Fruit fly (Drosophila melanogaster) Kc167 (cell line): ENCODE data around the gene CG16820.

Experiments used
- Myc ChIP-seq: fragments of >200 bp; optimal IDR thresholded peaks from 2 replicates; lab custom pipeline; 2017; ENCODE audit warnings: missing external identifiers
- Sin3A ChIP-seq: fragments of >200 bp; optimal IDR thresholded peaks from 2 replicates; lab custom pipeline; 2018; ENCODE audit warnings: missing external identifiers
- h ChIP-seq: fragments of >200 bp; optimal IDR thresholded peaks from 3 replicates; lab custom pipeline; 2018; ENCODE audit warnings: missing external identifiers
- insv ChIP-seq: fragments of >200 bp; optimal IDR thresholded peaks from 3 replicates; lab custom pipeline; 2018; ENCODE audit warnings: missing external identifiers
- psq ChIP-seq: fragments of >200 bp; optimal IDR thresholded peaks from 2 replicates; lab custom pipeline; 2017; ENCODE audit warnings: missing external identifiers
- ttk ChIP-seq: sonication (Bioruptor generic); optimal IDR thresholded peaks from 2 replicates; lab custom pipeline; 2017; ENCODE audit warnings: missing external identifiers

CG16820 gene

dm6 chr2L:13222225-13222648, 23.8 kb upstream of the CG16820 start, which contains the start of the genes Ski6 and CG16812:
Ski6 (minus strand) TSS chr2L:13222429.
CG16812 (plus strand) TSS chr2L:13222587.
- TF ChIP-seq Myc: no peak
- no peak for TF ChIP-seq psq (lab: Kevin White, UChicago)
- TF ChIP-seq Sin3A (lab: Kevin White, UChicago): no peak
- no peak for TF ChIP-seq insv (lab: Kevin White, UChicago)
- TF ChIP-seq ttk (lab: Kevin White, UChicago): no peak
- no peak for TF ChIP-seq h (lab: Kevin White, UChicago)

- TF ChIP-seq Myc (no peak), psq (lab: Kevin White, UChicago) (no peak), ttk (lab: Kevin White, UChicago) (no peak), Sin3A (lab: Kevin White, UChicago) (no peak), h (lab: Kevin White, UChicago) (no peak), insv (lab: Kevin White, UChicago) (no peak)
These were observed 20.7 kb upstream of the CG16820 start, which contains the start of gene CG15480 for dm6 chr2L:13225225-13225840. CG15480 (minus strand) TSS chr2L:13225275.

dm6 chr2L:13227242-13227641, 18.8 kb upstream of the CG16820 start, which contains the start of gene CG16813:
CG16813 (plus strand) TSS chr2L:13227529.
- TF ChIP-seq psq (lab: Kevin White, UChicago) (no peak), h (lab: Kevin White, UChicago) (no peak), ttk (lab: Kevin White, UChicago) (no peak), insv (lab: Kevin White, UChicago) (no peak), Myc (no peak), Sin3A (lab: Kevin White, UChicago) (no peak)

dm6 chr2L:13229388-13229882, 16.6 kb upstream of the CG16820 start, which contains the start of gene CG16815:
CG16815 (plus strand) TSS chr2L:13229832.
- TF ChIP-seq psq (lab: Kevin White, UChicago) (no peak), ttk (lab: Kevin White, UChicago) (no peak), Myc (no peak), h (lab: Kevin White, UChicago) (no peak), insv (lab: Kevin White, UChicago) (no peak), Sin3A (lab: Kevin White, UChicago) (no peak)

dm6 chr2L:13231739-13232138, 14.3 kb upstream of the CG16820 start, which contains the start of gene Prosalpha6T:
Prosalpha6T (plus strand) TSS chr2L:13232039.
- TF ChIP-seq Sin3A (lab: Kevin White, UChicago): no peak
- TF ChIP-seq Myc: no peak
- TF ChIP-seq h (lab: Kevin White, UChicago): no peak
- TF ChIP-seq insv (lab: Kevin White, UChicago): no peak
- TF ChIP-seq psq (lab: Kevin White, UChicago): no peak
- TF ChIP-seq ttk (lab: Kevin White, UChicago): no peak

dm6 chr2L:13234610-13235489, 11.2 kb upstream of the CG16820 start, which contains the start of gene Mabi:
Mabi (minus strand) TSS chr2L:13234660.
- TF ChIP-seq psq (lab: Kevin White, UChicago): no peak
- TF ChIP-seq h (lab: Kevin White, UChicago): no peak
- TF ChIP-seq ttk (lab: Kevin White, UChicago): no peak
- no peak for TF ChIP-seq Myc
- no peak for TF ChIP-seq Sin3A (lab: Kevin White, UChicago)
- TF ChIP-seq insv (lab: Kevin White, UChicago): no peak

- TF ChIP-seq Myc (no peak), h (lab: Kevin White, UChicago) (no peak), insv (lab: Kevin White, UChicago) (no peak), ttk (lab: Kevin White, UChicago) (no peak), psq (lab: Kevin White, UChicago) (no peak)
These were observed 9.8 kb upstream of the CG16820 start, which contains the start of gene Jhbp14 for dm6 chr2L:13236194-13236593. Jhbp14 (plus strand) TSS chr2L:13236494.

dm6 chr2L:13239689-13240088, 6.3 kb upstream of the CG16820 start, which contains the start of gene Jhbp13:
Jhbp13 (plus strand) TSS chr2L:13239989.
- TF ChIP-seq ttk (lab: Kevin White, UChicago) (no peak), psq (lab: Kevin White, UChicago) (no peak), Myc (no peak), Sin3A (lab: Kevin White, UChicago) (no peak)

- TF ChIP-seq ttk (lab: Kevin White, UChicago) (no peak), Myc (no peak), h (lab: Kevin White, UChicago) (no peak), psq (lab: Kevin White, UChicago) (no peak), insv (lab: Kevin White, UChicago) (no peak), Sin3A (lab: Kevin White, UChicago) (no peak)
These were observed 1.2 kb upstream of the CG16820 start for dm6 chr2L:13244759-13245308.

- TF ChIP-seq Myc (no peak), psq (lab: Kevin White, UChicago) (no peak), ttk (lab: Kevin White, UChicago) (no peak), Sin3A (lab: Kevin White, UChicago) (no peak)
These were observed 5.1 kb downstream of the CG16820 start for dm6 chr2L:13251167-13251566.

- TF ChIP-seq Sin3A (lab: Kevin White, UChicago): no peak
- no peak for TF ChIP-seq insv (lab: Kevin White, UChicago)
- TF ChIP-seq ttk (lab: Kevin White, UChicago): no peak
- no peak for TF ChIP-seq Myc
- TF ChIP-seq h (lab: Kevin White, UChicago): no peak
- no peak for TF ChIP-seq psq (lab: Kevin White, UChicago)
These were observed 11.1 kb downstream of the CG16820 start, which contains the start of gene Naa20B for dm6 chr2L:13257177-13257576. Naa20B (plus strand) TSS chr2L:13257477.
